Worm (Caenorhabditis elegans) whole organism, L1 larva: ENCODE data around the gene C07A12.7.

Source experiments
- C34B4.2 ChIP-seq: sonication (generic microtip); optimal IDR thresholded peaks from 2 replicates; lab custom pipeline; 2017; ENCODE audit warnings: mild to moderate bottlenecking, missing genetic modification characterization, missing compliant biosample characterization
- F16B12.6 ChIP-seq: fragments of 150-350 bp; optimal IDR thresholded peaks from 2 replicates; lab custom pipeline; 2014; ENCODE audit warnings: missing biosample characterization, missing genetic modification characterization
- Y116A8C.19 ChIP-seq: sonication (generic microtip); optimal IDR thresholded peaks from 2 replicates; lab custom pipeline; 2016; ENCODE audit warnings: missing compliant biosample characterization, missing genetic modification characterization, borderline replicate concordance
- aha-1 ChIP-seq: fragments of 150-350 bp; optimal IDR thresholded peaks from 2 replicates; lab custom pipeline; 2014; ENCODE audit warnings: missing biosample characterization, missing genetic modification characterization
- alr-1 ChIP-seq: fragments of 200-800 bp; sonication (Bioruptor generic); optimal IDR thresholded peaks from 2 replicates; lab custom pipeline; 2018; ENCODE audit warnings: borderline replicate concordance, mild to moderate bottlenecking, missing genetic modification characterization, missing compliant biosample characterization
- ama-1 ChIP-seq: fragments of 150-350 bp; optimal IDR thresholded peaks from 2 replicates; lab custom pipeline; 2014
- blmp-1 ChIP-seq: fragments of 150-350 bp; optimal IDR thresholded peaks from 2 replicates; lab custom pipeline; 2014; ENCODE audit warnings: missing biosample characterization, missing genetic modification characterization
- ceh-63 ChIP-seq: fragments of 200-800 bp; sonication (Bioruptor generic); optimal IDR thresholded peaks from 2 replicates; lab custom pipeline; 2018; ENCODE audit warnings: mild to moderate bottlenecking, missing genetic modification characterization, missing compliant biosample characterization
- ceh-8 ChIP-seq: fragments of 200-800 bp; sonication (Bioruptor generic); optimal IDR thresholded peaks from 2 replicates; lab custom pipeline; 2018; ENCODE audit warnings: mild to moderate bottlenecking, missing genetic modification characterization, moderate library complexity, missing compliant biosample characterization
- ceh-88 ChIP-seq: fragments of 200-800 bp; sonication (Bioruptor generic); IDR thresholded peaks from 2 replicates; pipeline ENCODE4 v1.3.6; 2022; ENCODE audit warnings: missing genetic modification characterization, missing compliant biosample characterization
- ces-1 ChIP-seq: fragments of 150-350 bp; optimal IDR thresholded peaks from 2 replicates; lab custom pipeline; 2014; ENCODE audit warnings: missing biosample characterization, missing genetic modification reagents, missing genetic modification characterization
- efl-1 ChIP-seq, 4 experiments: fragments of 150-350 bp; optimal IDR thresholded peaks in 3 of 4; peaks in 1 of 4; 1 replicate in 1 of 4; 2 replicates in 3 of 4; lab custom pipeline; 2014; ENCODE audit warnings: missing biosample characterization in 2 of 4, missing genetic modification characterization in 2 of 4, missing genetic modification reagents in 2 of 4
- efl-3 ChIP-seq: fragments of 200-800 bp; sonication (Bioruptor generic); optimal IDR thresholded peaks from 2 replicates; lab custom pipeline; 2018; ENCODE audit warnings: mild to moderate bottlenecking, missing genetic modification characterization, missing compliant biosample characterization
- egl-27 ChIP-seq, 2 experiments: fragments of 150-350 bp in 1 of 2; sonication (generic microtip); optimal IDR thresholded peaks; 3 replicates each; lab custom pipeline; 2017 to 2018; ENCODE audit warnings: missing biosample characterization in 2 of 2, missing genetic modification characterization in 2 of 2, missing genetic modification reagents in 2 of 2
- elt-2 ChIP-seq: sonication (generic microtip); optimal IDR thresholded peaks from 2 replicates; lab custom pipeline; 2016; ENCODE audit warnings: missing genetic modification characterization, mild to moderate bottlenecking, inconsistent platforms, missing compliant biosample characterization, missing genetic modification reagents
- ets-5 ChIP-seq: fragments of 200-800 bp; sonication (Bioruptor generic); IDR thresholded peaks from 2 replicates; pipeline ENCODE4 v1.3.6; 2022; ENCODE audit warnings: missing genetic modification characterization, missing compliant biosample characterization
- fkh-10 ChIP-seq: sonication (generic microtip); optimal IDR thresholded peaks from 2 replicates; lab custom pipeline; 2017; ENCODE audit warnings: missing biosample characterization, missing genetic modification reagents, missing genetic modification characterization
- fkh-4 ChIP-seq: sonication (generic microtip); optimal IDR thresholded peaks from 2 replicates; lab custom pipeline; 2016; ENCODE audit warnings: missing compliant biosample characterization, missing genetic modification characterization, borderline replicate concordance
- fos-1 ChIP-seq: fragments of 150-350 bp; optimal IDR thresholded peaks from 2 replicates; lab custom pipeline; 2014; ENCODE audit warnings: missing biosample characterization, missing genetic modification characterization
- grh-1 ChIP-seq: fragments of 200-800 bp; sonication (Bioruptor generic); IDR thresholded peaks from 2 replicates; pipeline ENCODE4 v1.3.6; 2022; ENCODE audit warnings: missing genetic modification reagents, missing genetic modification characterization, missing compliant biosample characterization
- hlh-17 ChIP-seq: fragments of 200-800 bp; sonication (Bioruptor generic); optimal IDR thresholded peaks from 2 replicates; lab custom pipeline; 2018; ENCODE audit warnings: missing genetic modification characterization, mild to moderate bottlenecking, missing compliant biosample characterization, moderate library complexity, borderline replicate concordance
- hlh-4 ChIP-seq: sonication (generic microtip); optimal IDR thresholded peaks from 2 replicates; lab custom pipeline; 2016; ENCODE audit warnings: mild to moderate bottlenecking, missing genetic modification characterization, missing compliant biosample characterization
- irx-1 ChIP-seq: sonication (generic microtip); optimal IDR thresholded peaks from 2 replicates; lab custom pipeline; 2016; ENCODE audit warnings: missing genetic modification characterization, missing compliant biosample characterization
- isw-1 ChIP-seq: fragments of 200-800 bp; sonication (Bioruptor generic); IDR thresholded peaks from 2 replicates; pipeline ENCODE4 v1.3.6; 2022; ENCODE audit warnings: missing genetic modification characterization, missing compliant biosample characterization
- jun-1 ChIP-seq: fragments of 150-350 bp; optimal IDR thresholded peaks from 2 replicates; lab custom pipeline; 2014; ENCODE audit warnings: missing biosample characterization, missing genetic modification reagents, missing genetic modification characterization
- lin-15B ChIP-seq: fragments of 150-350 bp; sonication (generic microtip); optimal IDR thresholded peaks from 3 replicates; lab custom pipeline; 2014; ENCODE audit warnings: missing biosample characterization, missing genetic modification characterization
- lin-35 ChIP-seq, 2 experiments: fragments of 150-350 bp; optimal IDR thresholded peaks; 2 replicates each; lab custom pipeline; 2014; ENCODE audit warnings: missing biosample characterization in 2 of 2, missing genetic modification characterization in 2 of 2, missing genetic modification reagents in 2 of 2
- lsy-2 ChIP-seq, 2 experiments: fragments of 150-350 bp; optimal IDR thresholded peaks; 2 replicates each; lab custom pipeline; 2014; ENCODE audit warnings: missing biosample characterization in 2 of 2, missing genetic modification characterization in 2 of 2
- mab-9 ChIP-seq: fragments of 200-800 bp; sonication (Bioruptor generic); IDR thresholded peaks from 2 replicates; pipeline ENCODE4 v1.3.6; 2022; ENCODE audit warnings: missing genetic modification reagents, missing genetic modification characterization, missing compliant biosample characterization
- mef-2 ChIP-seq: fragments of 150-350 bp; optimal IDR thresholded peaks from 2 replicates; lab custom pipeline; 2014; ENCODE audit warnings: missing biosample characterization, missing genetic modification characterization
- mep-1 ChIP-seq: fragments of 150-350 bp; optimal IDR thresholded peaks from 2 replicates; lab custom pipeline; 2014; ENCODE audit warnings: missing biosample characterization, missing genetic modification characterization
- nhr-11 ChIP-seq: fragments of 150-350 bp; optimal IDR thresholded peaks from 2 replicates; lab custom pipeline; 2014; ENCODE audit warnings: missing biosample characterization, missing genetic modification characterization
- nhr-12 ChIP-seq: sonication (generic microtip); optimal IDR thresholded peaks from 2 replicates; lab custom pipeline; 2017; ENCODE audit warnings: missing biosample characterization, missing genetic modification characterization
- nhr-19 ChIP-seq: fragments of 200-800 bp; sonication (Bioruptor generic); conservative IDR thresholded peaks from 2 replicates; pipeline ENCODE4 v1.3.6; 2022; ENCODE audit warnings: missing genetic modification characterization, missing compliant biosample characterization
- nhr-28 ChIP-seq: fragments of 150-350 bp; optimal IDR thresholded peaks from 2 replicates; lab custom pipeline; 2014; ENCODE audit warnings: missing biosample characterization, missing genetic modification characterization
- nhr-71 ChIP-seq: sonication (generic microtip); optimal IDR thresholded peaks from 2 replicates; lab custom pipeline; 2016; ENCODE audit warnings: mild to moderate bottlenecking, missing genetic modification characterization, moderate library complexity, missing compliant biosample characterization
- nhr-84 ChIP-seq: sonication (generic microtip); optimal IDR thresholded peaks from 2 replicates; lab custom pipeline; 2017; ENCODE audit warnings: missing biosample characterization, missing genetic modification characterization
- nhr-85 ChIP-seq: sonication (generic microtip); peaks from one replicate; lab custom pipeline; 2016; ENCODE audit warnings: missing genetic modification characterization, inconsistent platforms, missing compliant biosample characterization
- pag-3 ChIP-seq: sonication (generic microtip); optimal IDR thresholded peaks from 2 replicates; lab custom pipeline; 2017; ENCODE audit warnings: missing genetic modification characterization, mild to moderate bottlenecking, missing compliant biosample characterization, antibody characterized with exemption, borderline replicate concordance; ENCODE audit not compliant: insufficient read depth
- rnt-1 ChIP-seq: sonication (generic microtip); optimal IDR thresholded peaks from 2 replicates; lab custom pipeline; 2016; ENCODE audit warnings: mild to moderate bottlenecking, missing genetic modification characterization, moderate library complexity, missing compliant biosample characterization
- snu-23 ChIP-seq: sonication (generic microtip); optimal IDR thresholded peaks from 2 replicates; lab custom pipeline; 2016; ENCODE audit warnings: missing genetic modification characterization, missing compliant biosample characterization
- sptf-1 ChIP-seq: fragments of 150-350 bp; optimal IDR thresholded peaks from 2 replicates; lab custom pipeline; 2014; ENCODE audit warnings: missing biosample characterization, missing genetic modification characterization
- sup-37 ChIP-seq: fragments of 200-800 bp; sonication (Bioruptor generic); optimal IDR thresholded peaks from 2 replicates; lab custom pipeline; 2018; ENCODE audit warnings: mild to moderate bottlenecking, missing genetic modification characterization, missing compliant biosample characterization
- swsn-7 ChIP-seq: sonication (generic microtip); optimal IDR thresholded peaks from 2 replicates; lab custom pipeline; 2016; ENCODE audit warnings: missing genetic modification characterization, missing compliant biosample characterization
- tlp-1 ChIP-seq: fragments of 150-350 bp; optimal IDR thresholded peaks from 2 replicates; lab custom pipeline; 2014; ENCODE audit warnings: missing biosample characterization, missing genetic modification characterization
- unc-130 ChIP-seq: fragments of 150-350 bp; optimal IDR thresholded peaks from 2 replicates; lab custom pipeline; 2017; ENCODE audit warnings: missing biosample characterization, missing genetic modification characterization, inconsistent platforms
- unc-30 ChIP-seq: sonication (generic microtip); optimal IDR thresholded peaks from 2 replicates; lab custom pipeline; 2017; ENCODE audit warnings: missing biosample characterization, missing genetic modification characterization
- unc-86 ChIP-seq: sonication (generic microtip); optimal IDR thresholded peaks from 2 replicates; lab custom pipeline; 2016; ENCODE audit warnings: missing genetic modification characterization, missing compliant biosample characterization
- zag-1 ChIP-seq: fragments of 150-350 bp; optimal IDR thresholded peaks from 2 replicates; lab custom pipeline; 2014; ENCODE audit warnings: missing biosample characterization, missing genetic modification characterization
- ztf-4 ChIP-seq: fragments of 150-350 bp; optimal IDR thresholded peaks from 2 replicates; lab custom pipeline; 2014; ENCODE audit warnings: missing biosample characterization, missing genetic modification characterization

C07A12.7 gene

DNA sequence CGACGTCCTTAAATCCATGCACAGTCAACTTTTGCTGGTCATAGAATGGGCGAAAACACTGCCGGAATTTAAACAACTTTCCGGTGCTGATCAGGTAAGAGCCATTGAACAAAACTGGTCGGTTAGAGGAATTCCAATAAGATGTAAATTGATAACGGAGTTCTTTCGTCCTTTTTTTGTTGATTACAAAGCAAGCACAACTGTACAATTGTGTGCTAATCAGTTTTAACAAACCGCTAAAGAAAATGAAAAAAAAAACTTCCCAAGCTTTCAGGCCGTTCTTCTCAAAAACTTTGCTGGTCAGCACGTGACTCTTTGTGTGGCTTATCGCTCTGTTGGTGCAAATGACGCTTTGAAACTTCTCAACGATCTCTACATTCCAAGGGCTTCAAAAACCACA is 12.2 kb upstream of the C07A12.7 start:
- TF ChIP-seq irx-1 (tag; lab: Kevin White, UChicago) = no peak
- no peak for TF ChIP-seq nhr-12
- TF ChIP-seq fkh-4 = no peak
- TF ChIP-seq Y116A8C.19 = no peak
- TF ChIP-seq sptf-1 (tag; lab: Kevin White, UChicago) = no peak
- no peak for TF ChIP-seq efl-1 (optimal IDR thresholded peaks at IDR 0.05; lab: Kevin White, UChicago)
- peak in 1 of 2 experiments; percentile 67 for TF ChIP-seq efl-1 (GFP tag; optimal IDR thresholded peaks at IDR 0.05 in 1 of 2; lab: Kevin White, UChicago)
- peak; percentile 34 for TF ChIP-seq elt-2 (tag; lab: Kevin White, UChicago)

- TF ChIP-seq ceh-8 (GFP tag; lab: Kevin White, UChicago) (no peak), fkh-10 (GFP tag; lab: Kevin White, UChicago) (no peak), swsn-7 (tag; lab: Kevin White, UChicago) (peak; percentile 26), nhr-11 (tag; lab: Kevin White, UChicago) (peak; percentile 23), elt-2 (tag; lab: Kevin White, UChicago) (peak; percentile 85), F16B12.6 (tag; lab: Kevin White, UChicago) (no peak), pag-3 (tag; lab: Kevin White, UChicago) (no peak), irx-1 (tag; lab: Kevin White, UChicago) (peak; percentile 50), nhr-84 (tag; lab: Kevin White, UChicago) (no peak), rnt-1 (tag; lab: Kevin White, UChicago) (peak; percentile 72), unc-130 (peak; percentile 94), C34B4.2 (tag; lab: Kevin White, UChicago) (no peak), sup-37 (peak; percentile 3), efl-1 (optimal IDR thresholded peaks at IDR 0.05; lab: Kevin White, UChicago) (peak in 1 of 2 experiments; percentile 15), efl-1 (GFP tag; optimal IDR thresholded peaks at IDR 0.05 in 1 of 2; lab: Kevin White, UChicago) (peak; percentile 11 to 55), nhr-12 (no peak), sptf-1 (tag; lab: Kevin White, UChicago) (no peak), tlp-1 (tag; lab: Kevin White, UChicago) (no peak), ces-1 (no peak), ztf-4 (tag; lab: Kevin White, UChicago) (peak; percentile 59), lin-35 (GFP tag; optimal IDR thresholded peaks at IDR 0.05; lab: Kevin White, UChicago) (peak in 1 of 2 experiments; percentile 82), nhr-28 (tag; lab: Kevin White, UChicago) (no peak), mef-2 (tag; lab: Kevin White, UChicago) (no peak), unc-30 (tag; lab: Kevin White, UChicago) (no peak), zag-1 (tag; lab: Kevin White, UChicago) (no peak), efl-3 (no peak), fos-1 (tag; lab: Kevin White, UChicago) (no peak), mab-9 (GFP tag; lab: Robert Waterston, UW) (no peak), lin-15B (tag; lab: Kevin White, UChicago) (no peak), egl-27 (tag; optimal IDR thresholded peaks at IDR 0.05; lab: Kevin White, UChicago) (no peak), nhr-85 (tag; lab: Kevin White, UChicago) (peak; percentile 92), unc-86 (tag; lab: Kevin White, UChicago) (no peak), nhr-19 (peak; percentile 75), grh-1 (GFP tag; lab: Robert Waterston, UW) (no peak), mep-1 (tag; lab: Kevin White, UChicago) (peak; percentile 53), alr-1 (no peak), snu-23 (GFP tag; lab: Kevin White, UChicago) (peak; percentile 87), isw-1 (no peak), aha-1 (tag; lab: Kevin White, UChicago) (no peak), nhr-71 (tag; lab: Kevin White, UChicago) (peak; percentile 79), hlh-17 (GFP tag; lab: Kevin White, UChicago) (no peak), jun-1 (tag; lab: Kevin White, UChicago) (peak; percentile 72), ceh-63 (GFP tag; lab: Kevin White, UChicago) (no peak), lsy-2 (tag; optimal IDR thresholded peaks at IDR 0.05; lab: Kevin White, UChicago) (peak; percentile 37 to 62), hlh-4 (tag; lab: Kevin White, UChicago) (no peak), blmp-1 (peak; percentile 66), ets-5 (GFP tag; lab: Robert Waterston, UW) (no peak), ceh-88 (GFP tag; lab: Robert Waterston, UW) (no peak), ama-1 (lab: Kevin White, UChicago) (peak; percentile 29)
Measured at ce11 chrX:4532160-4532741, 10.3 kb upstream of the C07A12.7 start, which contains the start of gene nhr-35. nhr-35 (plus strand) TSS chrX:4532691.
